Fruit fly (Drosophila melanogaster) whole organism, prepupa: ENCODE data around the gene CG9643.
A peak's percentile ranks its signal among the peaks of the same experiment; 100 is the strongest.

ENCODE experiments used
- CG11294 ChIP-seq: fragments of 200-800 bp; sonication (Bioruptor generic); IDR thresholded peaks from 2 replicates; pipeline ENCODE4 v1.3.6; 2022; ENCODE audit warnings: missing biosample characterization, missing genetic modification characterization
- CG11902 ChIP-seq: fragments of 200-800 bp; sonication (Bioruptor generic); optimal IDR thresholded peaks from 3 replicates; lab custom pipeline; 2016; ENCODE audit warnings: missing biosample characterization, missing genetic modification characterization
- CG4318 ChIP-seq: fragments of 200-800 bp; sonication (Bioruptor generic); optimal IDR thresholded peaks from 3 replicates; lab custom pipeline; 2017; ENCODE audit warnings: missing biosample characterization, mild to moderate bottlenecking, missing genetic modification characterization
- CG6808 ChIP-seq: fragments of 200-800 bp; sonication (Bioruptor generic); optimal IDR thresholded peaks from 3 replicates; lab custom pipeline; 2017; ENCODE audit warnings: missing biosample characterization, missing genetic modification characterization, mild to moderate bottlenecking, moderate library complexity, missing genetic modification reagents
- Hr39 ChIP-seq: fragments of 200-800 bp; sonication (Bioruptor generic); optimal IDR thresholded peaks from 2 replicates; lab custom pipeline; 2016; ENCODE audit warnings: missing biosample characterization, missing genetic modification characterization
- Lpt ChIP-seq: fragments of 200-800 bp; sonication (Bioruptor generic); optimal IDR thresholded peaks from 3 replicates; lab custom pipeline; 2016; ENCODE audit warnings: missing biosample characterization, missing genetic modification characterization
- Sox14 ChIP-seq: fragments of 200-800 bp; sonication (Bioruptor generic); optimal IDR thresholded peaks from 3 replicates; lab custom pipeline; 2016; ENCODE audit warnings: missing biosample characterization, missing genetic modification characterization
- eg ChIP-seq: fragments of 200-800 bp; sonication (Bioruptor generic); IDR thresholded peaks from 3 replicates; pipeline ENCODE4 v1.3.6; 2022; ENCODE audit warnings: missing biosample characterization, missing genetic modification characterization
- net ChIP-seq: fragments of 200-800 bp; sonication (Bioruptor generic); optimal IDR thresholded peaks from 3 replicates; lab custom pipeline; 2016; ENCODE audit warnings: missing biosample characterization, missing genetic modification characterization
- spab ChIP-seq: fragments of 200-800 bp; sonication (Bioruptor generic); optimal IDR thresholded peaks from 2 replicates; lab custom pipeline; 2017; ENCODE audit warnings: missing biosample characterization, mild to moderate bottlenecking, missing genetic modification characterization, missing genetic modification reagents
- ss ChIP-seq, 2 experiments: fragments of 200-800 bp; sonication (Bioruptor generic); optimal IDR thresholded peaks; 2 replicates in 1 of 2; 3 replicates in 1 of 2; lab custom pipeline; 2017 to 2018; ENCODE audit warnings: mild to moderate bottlenecking in 2 of 2, missing biosample characterization in 2 of 2, missing genetic modification characterization in 2 of 2, moderate library complexity in 1 of 2
- topi ChIP-seq: fragments of 200-800 bp; sonication (Bioruptor generic); optimal IDR thresholded peaks from 3 replicates; lab custom pipeline; 2016; ENCODE audit warnings: missing biosample characterization, missing genetic modification characterization
- vri ChIP-seq: fragments of 200-800 bp; sonication (Bioruptor generic); optimal IDR thresholded peaks from 3 replicates; lab custom pipeline; 2016; ENCODE audit warnings: missing biosample characterization, mild to moderate bottlenecking, missing genetic modification characterization

The CG9643 gene

DNA sequence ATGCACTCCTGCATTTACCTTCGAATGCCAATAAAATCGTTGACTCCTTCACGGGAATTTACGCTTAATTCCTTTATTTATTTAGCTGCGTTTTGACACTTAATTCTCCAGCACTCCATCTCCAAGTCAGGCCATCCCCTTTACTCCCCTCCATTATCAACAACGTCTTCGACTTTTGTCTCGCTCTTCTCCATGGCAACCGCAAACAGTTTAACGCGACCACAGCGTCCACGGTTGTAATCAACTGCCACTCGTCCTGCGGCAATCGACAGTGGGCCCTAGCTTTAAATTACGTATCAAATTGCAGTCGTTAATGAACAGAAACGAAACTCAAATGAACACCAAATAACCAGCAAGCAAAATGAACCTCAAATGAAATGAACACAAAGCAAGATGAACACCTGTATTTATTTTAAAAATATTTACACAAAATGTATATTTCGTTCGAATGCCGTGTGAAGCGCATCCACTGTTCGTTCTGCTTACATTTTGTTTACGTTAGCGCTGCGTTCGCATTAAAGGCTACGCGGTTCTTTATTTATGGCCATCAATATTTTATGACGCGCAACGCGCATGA, 47.4 kb downstream of the CG9643 start (continued):
- TF ChIP-seq Hr39 (GFP tag; lab: Kevin White, UChicago) (peak; percentile 52), CG4318 (GFP tag; lab: Kevin White, UChicago) (peak; percentile 20), ss (GFP tag; optimal IDR thresholded peaks at IDR 0.05; lab: Kevin White, UChicago) (peak; percentile 77 to 85), topi (GFP tag; lab: Kevin White, UChicago) (peak; percentile 74), Sox14 (GFP tag; lab: Kevin White, UChicago) (peak; percentile 80), eg (GFP tag; lab: Robert Waterston, UW) (no peak), CG6808 (peak; percentile 79), net (no peak)

DNA sequence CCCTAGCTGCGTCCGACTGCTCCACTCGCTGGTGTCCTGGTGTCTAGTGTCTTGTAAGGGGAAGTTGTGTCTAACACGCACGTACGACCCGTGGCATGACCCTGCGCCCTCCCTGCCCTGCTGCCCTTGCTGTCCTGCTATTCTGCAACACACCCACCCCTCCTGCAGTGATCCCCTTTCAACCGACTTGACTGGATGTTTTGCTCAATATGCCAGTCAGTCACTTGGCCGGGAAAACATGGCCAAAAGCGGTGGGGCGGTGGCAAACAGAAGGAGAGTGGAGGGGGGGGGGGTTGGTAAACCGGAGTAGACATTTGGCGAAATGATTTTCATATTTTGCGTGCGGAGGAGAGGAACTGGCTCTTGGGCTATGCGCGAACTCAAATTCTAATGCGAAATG, 48.4 kb downstream of the CG9643 start:
- TF ChIP-seq vri (no peak), CG11294 (GFP tag; lab: Robert Waterston, UW) (no peak), spab (GFP tag; lab: Kevin White, UChicago) (no peak), Lpt (GFP tag; lab: Kevin White, UChicago) (no peak), CG11902 (no peak), net (no peak)
